Worm (Caenorhabditis elegans) whole organism, early embryonic: Measurements from ENCODE around the gene C12D8.20.

ENCODE experiments used
- B0310.2 ChIP-seq: sonication (generic microtip); optimal IDR thresholded peaks from 2 replicates; lab custom pipeline; 2016; ENCODE audit warnings: mild to moderate bottlenecking, missing genetic modification characterization, missing compliant biosample characterization
- F13C5.2 ChIP-seq: sonication (generic microtip); optimal IDR thresholded peaks from 2 replicates; lab custom pipeline; 2017; ENCODE audit warnings: mild to moderate bottlenecking, missing genetic modification characterization, inconsistent platforms, missing compliant biosample characterization
- aly-1 ChIP-seq: sonication (generic microtip); optimal IDR thresholded peaks from 2 replicates; lab custom pipeline; 2016; ENCODE audit warnings: missing genetic modification characterization, missing compliant biosample characterization
- ama-1 ChIP-seq: fragments of 150-350 bp; optimal IDR thresholded peaks from 2 replicates; lab custom pipeline; 2014
- ceh-13 ChIP-seq: fragments of 200-800 bp; sonication (Bioruptor generic); optimal IDR thresholded peaks from 2 replicates; lab custom pipeline; 2018; ENCODE audit warnings: mild to moderate bottlenecking, missing genetic modification characterization, missing compliant biosample characterization
- ceh-36 ChIP-seq: sonication (generic microtip); optimal IDR thresholded peaks from 2 replicates; lab custom pipeline; 2016; ENCODE audit warnings: missing genetic modification characterization, inconsistent platforms, missing compliant biosample characterization
- ets-7 ChIP-seq: sonication (generic microtip); optimal IDR thresholded peaks from 2 replicates; lab custom pipeline; 2016; ENCODE audit warnings: missing genotype, missing genetic modification characterization, missing compliant biosample characterization
- flt-1 ChIP-seq: fragments of 200-800 bp; sonication (Bioruptor generic); IDR thresholded peaks from 2 replicates; pipeline ENCODE4 v1.3.6; 2022; ENCODE audit warnings: missing genetic modification characterization, missing compliant biosample characterization
- hmbx-1 ChIP-seq: sonication (generic microtip); optimal IDR thresholded peaks from 2 replicates; lab custom pipeline; 2016; ENCODE audit warnings: mild to moderate bottlenecking, missing genetic modification characterization, missing compliant biosample characterization
- hmg-4 ChIP-seq: fragments of 200-800 bp; sonication (Bioruptor generic); optimal IDR thresholded peaks from 2 replicates; lab custom pipeline; 2018; ENCODE audit warnings: mild to moderate bottlenecking, missing genetic modification characterization, missing compliant biosample characterization
- hnd-1 ChIP-seq: sonication (generic microtip); optimal IDR thresholded peaks from 2 replicates; lab custom pipeline; 2016; ENCODE audit warnings: missing genetic modification characterization, missing compliant biosample characterization
- pes-1 ChIP-seq: fragments of 200-800 bp; sonication (Bioruptor generic); IDR thresholded peaks from 2 replicates; pipeline ENCODE4 v1.3.6; 2022; ENCODE audit warnings: missing genetic modification reagents, missing genetic modification characterization, missing compliant biosample characterization
- scrt-1 ChIP-seq: fragments of 200-800 bp; sonication (Bioruptor generic); IDR thresholded peaks from 2 replicates; pipeline ENCODE4 v1.3.6; 2022; ENCODE audit warnings: missing genetic modification characterization, missing compliant biosample characterization
- sea-1 ChIP-seq: fragments of 200-800 bp; sonication (Bioruptor generic); conservative IDR thresholded peaks from 2 replicates; pipeline ENCODE4 v1.3.6; 2022; ENCODE audit warnings: missing genetic modification characterization, missing compliant biosample characterization
- tbx-11 ChIP-seq: fragments of 200-800 bp; sonication (Bioruptor generic); IDR thresholded peaks from 2 replicates; pipeline ENCODE4 v1.3.6; 2022; ENCODE audit warnings: missing genetic modification characterization, missing compliant biosample characterization
- tbx-37 ChIP-seq: fragments of 200-800 bp; sonication (Bioruptor generic); conservative IDR thresholded peaks from 2 replicates; pipeline ENCODE4 v1.3.6; 2022; ENCODE audit warnings: missing genetic modification reagents, missing genetic modification characterization, missing compliant biosample characterization
- tra-4 ChIP-seq: sonication (generic microtip); optimal IDR thresholded peaks from 2 replicates; lab custom pipeline; 2017; ENCODE audit warnings: missing genetic modification characterization, missing compliant biosample characterization

C12D8.20 gene

ce11 chrV:10249515-10249914 is 27.4 kb downstream of the C12D8.20 start:
- TF ChIP-seq tra-4 (tag; lab: Kevin White, UChicago) (no peak), pes-1 (GFP tag; lab: Robert Waterston, UW) (no peak), hmbx-1 (tag; lab: Kevin White, UChicago) (no peak), ets-7 (no peak), tbx-11 (GFP tag; lab: Robert Waterston, UW) (no peak), flt-1 (GFP tag; lab: Robert Waterston, UW) (no peak), tbx-37 (GFP tag; lab: Robert Waterston, UW) (no peak), hmg-4 (GFP tag; lab: Kevin White, UChicago) (no peak), aly-1 (no peak), B0310.2 (tag; lab: Kevin White, UChicago) (no peak), F13C5.2 (no peak), scrt-1 (GFP tag; lab: Robert Waterston, UW) (no peak), ama-1 (lab: Kevin White, UChicago) (no peak), sea-1 (GFP tag; lab: Robert Waterston, UW) (no peak), ceh-13 (GFP tag; lab: Kevin White, UChicago) (no peak), hnd-1 (tag; lab: Kevin White, UChicago) (no peak), ceh-36 (tag; lab: Kevin White, UChicago) (no peak)

DNA sequence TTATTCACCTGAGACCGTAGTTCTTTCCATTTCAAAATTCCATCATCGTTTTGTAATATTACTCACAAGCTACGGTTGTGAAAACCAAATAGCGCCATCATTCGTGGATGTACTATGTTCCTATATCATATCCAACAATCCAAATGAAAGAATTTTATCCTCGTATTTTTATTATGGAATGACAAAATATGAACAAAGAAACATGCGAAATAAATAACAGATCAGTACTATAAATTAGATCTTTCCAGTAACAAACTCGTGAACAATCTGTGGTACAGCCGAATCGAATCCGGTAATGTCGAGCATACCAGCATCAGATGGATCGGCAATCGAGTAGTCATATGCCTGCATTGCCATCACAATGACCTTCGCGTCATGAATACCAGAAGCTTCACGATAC is 30.6 kb downstream of the C12D8.20 start:
- TF ChIP-seq scrt-1 (GFP tag; lab: Robert Waterston, UW) (no peak), aly-1 (no peak)

DNA sequence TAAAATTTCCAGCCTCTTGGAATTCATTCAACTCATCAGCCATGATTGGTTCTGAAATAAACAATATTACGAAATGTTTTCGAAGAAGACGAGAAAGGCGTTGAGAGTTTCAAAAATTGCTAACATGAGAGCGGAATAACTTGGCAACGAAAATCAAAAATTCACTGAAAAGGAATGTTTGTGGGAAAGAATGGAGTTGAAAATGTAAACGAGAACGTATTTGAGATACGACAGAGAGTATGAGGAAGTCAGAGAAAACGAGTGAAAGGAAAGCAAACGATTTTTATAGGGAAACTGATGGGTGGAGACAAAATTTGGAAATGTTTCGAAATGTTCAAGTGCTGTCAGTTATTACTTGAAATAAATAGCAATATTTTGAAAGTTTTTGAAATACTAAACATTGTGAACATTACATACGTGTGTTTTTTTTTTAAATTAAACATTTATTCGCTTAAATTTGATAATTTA is 32.9 kb downstream of the C12D8.20 start, which contains the start of gene rop-1:
rop-1 (minus strand) TSS at position 51 of the 468 bp plus-strand sequence.
- TF ChIP-seq flt-1 (GFP tag; lab: Robert Waterston, UW) (no peak), hnd-1 (tag; lab: Kevin White, UChicago) (no peak)

DNA sequence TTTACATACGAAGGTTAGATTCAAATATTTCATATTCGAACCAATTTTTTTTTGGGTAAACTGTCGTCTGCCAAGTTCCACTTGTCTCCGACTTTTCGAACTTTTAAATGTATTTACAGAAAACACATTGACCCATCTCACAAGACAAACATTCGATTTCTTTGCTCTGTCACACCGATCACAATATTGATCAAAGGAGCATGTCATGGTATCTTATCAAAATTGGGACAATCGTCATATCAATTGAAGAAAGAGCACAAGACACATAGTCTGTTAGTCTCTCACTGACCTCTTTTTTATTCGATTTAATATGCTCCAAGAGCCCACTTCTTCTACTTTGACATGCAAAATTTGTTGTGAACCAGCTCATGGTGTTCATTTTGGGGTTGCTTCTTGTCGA is 33.9 kb downstream of the C12D8.20 start, which contains the start of gene nhr-232:
nhr-232 (plus strand) TSS at position 121 of the 400 bp plus-strand sequence.
- TF ChIP-seq tbx-11 (GFP tag; lab: Robert Waterston, UW) = no peak
- TF ChIP-seq scrt-1 (GFP tag; lab: Robert Waterston, UW) = no peak
- TF ChIP-seq aly-1 = no peak
- no peak for TF ChIP-seq flt-1 (GFP tag; lab: Robert Waterston, UW)
- no peak for TF ChIP-seq F13C5.2
- TF ChIP-seq tra-4 (tag; lab: Kevin White, UChicago) = no peak
- no peak for TF ChIP-seq B0310.2 (tag; lab: Kevin White, UChicago)
- no peak for TF ChIP-seq hnd-1 (tag; lab: Kevin White, UChicago)

ce11 chrV:10260460-10260859 is 38.4 kb downstream of the C12D8.20 start, which contains the start of gene sri-18:
Gene sri-18, minus strand, starts transcription at chrV:10260560.
- no peak for TF ChIP-seq tbx-37 (GFP tag; lab: Robert Waterston, UW)
- TF ChIP-seq tbx-11 (GFP tag; lab: Robert Waterston, UW) = no peak
- no peak for TF ChIP-seq sea-1 (GFP tag; lab: Robert Waterston, UW)
- no peak for TF ChIP-seq aly-1
- no peak for TF ChIP-seq ceh-36 (tag; lab: Kevin White, UChicago)
- TF ChIP-seq tra-4 (tag; lab: Kevin White, UChicago) = no peak
- no peak for TF ChIP-seq B0310.2 (tag; lab: Kevin White, UChicago)
- no peak for TF ChIP-seq ama-1 (lab: Kevin White, UChicago)
- TF ChIP-seq pes-1 (GFP tag; lab: Robert Waterston, UW) = no peak
- no peak for TF ChIP-seq hmbx-1 (tag; lab: Kevin White, UChicago)
- TF ChIP-seq ets-7 = no peak
- TF ChIP-seq F13C5.2 = no peak
- TF ChIP-seq hnd-1 (tag; lab: Kevin White, UChicago) = no peak
- TF ChIP-seq scrt-1 (GFP tag; lab: Robert Waterston, UW) = no peak
- no peak for TF ChIP-seq hmg-4 (GFP tag; lab: Kevin White, UChicago)

ce11 chrV:10265019-10265418 is 42.9 kb downstream of the C12D8.20 start:
- no peak for TF ChIP-seq hmg-4 (GFP tag; lab: Kevin White, UChicago)
- no peak for TF ChIP-seq aly-1
- TF ChIP-seq B0310.2 (tag; lab: Kevin White, UChicago) = no peak
- TF ChIP-seq hmbx-1 (tag; lab: Kevin White, UChicago) = no peak
- no peak for TF ChIP-seq ets-7

ce11 chrV:10266050-10266449 is 43.9 kb downstream of the C12D8.20 start:
- no peak for TF ChIP-seq tra-4 (tag; lab: Kevin White, UChicago)
- no peak for TF ChIP-seq flt-1 (GFP tag; lab: Robert Waterston, UW)
- no peak for TF ChIP-seq hnd-1 (tag; lab: Kevin White, UChicago)
- no peak for TF ChIP-seq tbx-11 (GFP tag; lab: Robert Waterston, UW)
- TF ChIP-seq F13C5.2 = no peak
- no peak for TF ChIP-seq hmg-4 (GFP tag; lab: Kevin White, UChicago)
- TF ChIP-seq aly-1 = no peak

DNA sequence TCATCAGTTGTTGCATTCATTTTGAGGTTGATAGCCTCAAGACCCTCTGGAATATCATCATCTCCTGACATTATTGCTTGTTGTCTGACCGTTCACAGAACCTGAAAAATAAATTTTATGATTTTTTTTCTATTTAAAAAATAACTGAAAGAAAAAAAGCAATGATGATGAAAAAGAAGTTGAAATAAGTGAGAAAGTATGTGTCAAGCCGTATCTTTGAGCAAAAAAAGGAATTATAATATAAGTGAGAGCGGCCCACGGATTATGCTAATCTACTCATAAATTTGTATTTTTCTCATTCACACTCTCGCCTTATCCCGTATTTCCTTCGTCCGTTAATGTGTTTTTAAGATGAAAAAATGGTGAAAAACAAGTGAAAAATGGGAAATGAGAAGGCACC is 48.1 kb downstream of the C12D8.20 start, which contains the start of gene ric-4:
ric-4 (minus strand) TSS at position 101 of the 400 bp plus-strand sequence.
- TF ChIP-seq tbx-37 (GFP tag; lab: Robert Waterston, UW) = no peak
- TF ChIP-seq tbx-11 (GFP tag; lab: Robert Waterston, UW) = no peak
- no peak for TF ChIP-seq hmg-4 (GFP tag; lab: Kevin White, UChicago)
- no peak for TF ChIP-seq ceh-36 (tag; lab: Kevin White, UChicago)
- no peak for TF ChIP-seq ets-7
- no peak for TF ChIP-seq pes-1 (GFP tag; lab: Robert Waterston, UW)
- no peak for TF ChIP-seq ceh-13 (GFP tag; lab: Kevin White, UChicago)
- no peak for TF ChIP-seq aly-1
- no peak for TF ChIP-seq hnd-1 (tag; lab: Kevin White, UChicago)
- TF ChIP-seq scrt-1 (GFP tag; lab: Robert Waterston, UW) = no peak
- no peak for TF ChIP-seq tra-4 (tag; lab: Kevin White, UChicago)
